Worm (Caenorhabditis elegans) whole organism, young adult: ENCODE data around the gene vap-2.

Source experiments
- B0035.1 ChIP-seq: sonication (generic microtip); optimal IDR thresholded peaks from 2 replicates; lab custom pipeline; 2016; ENCODE audit warnings: missing genetic modification characterization, mild to moderate bottlenecking, missing compliant biosample characterization, missing genotype, missing genetic modification reagents
- D2030.7 ChIP-seq: fragments of 200-800 bp; sonication (Bioruptor generic); IDR thresholded peaks from 2 replicates; pipeline ENCODE4 v1.3.6; 2022; ENCODE audit warnings: missing genetic modification reagents, missing genetic modification characterization, missing compliant biosample characterization
- F22D6.2 ChIP-seq: sonication (generic microtip); optimal IDR thresholded peaks from 2 replicates; lab custom pipeline; 2016; ENCODE audit warnings: mild to moderate bottlenecking, missing genetic modification characterization, missing compliant biosample characterization
- F39B2.1 ChIP-seq: fragments of 200-800 bp; sonication (Bioruptor generic); IDR thresholded peaks from 2 replicates; pipeline ENCODE4 v1.3.6; 2022; ENCODE audit warnings: missing genetic modification reagents, missing genetic modification characterization, missing compliant biosample characterization
- F49E8.2 ChIP-seq: sonication (generic microtip); optimal IDR thresholded peaks from 3 replicates; lab custom pipeline; 2017; ENCODE audit warnings: missing genetic modification characterization, mild to moderate bottlenecking, missing compliant biosample characterization, antibody characterized with exemption, moderate library complexity; ENCODE audit not compliant: insufficient read depth
- F52B5.7 ChIP-seq: sonication (generic microtip); optimal IDR thresholded peaks from 2 replicates; lab custom pipeline; 2016; ENCODE audit warnings: mild to moderate bottlenecking, missing genetic modification characterization, missing compliant biosample characterization
- Y95B8A.8 ChIP-seq: fragments of 200-800 bp; sonication (Bioruptor generic); IDR thresholded peaks from 2 replicates; pipeline ENCODE4 v1.3.6; 2022; ENCODE audit warnings: missing genetic modification reagents, missing genetic modification characterization, missing compliant biosample characterization
- akir-1 ChIP-seq: fragments of 200-800 bp; sonication (Bioruptor generic); optimal IDR thresholded peaks from 2 replicates; lab custom pipeline; 2018; ENCODE audit warnings: mild to moderate bottlenecking, missing genetic modification characterization, moderate library complexity, missing compliant biosample characterization
- atf-7 ChIP-seq: sonication (generic microtip); optimal IDR thresholded peaks from 2 replicates; lab custom pipeline; 2017; ENCODE audit warnings: mild to moderate bottlenecking, missing genetic modification characterization, missing compliant biosample characterization
- attf-3 ChIP-seq: fragments of 200-800 bp; sonication (Bioruptor generic); conservative IDR thresholded peaks from 2 replicates; pipeline ENCODE4 v1.3.6; 2022; ENCODE audit warnings: missing genetic modification reagents, missing genetic modification characterization, missing compliant biosample characterization
- attf-5 ChIP-seq: fragments of 200-800 bp; sonication (Bioruptor generic); optimal IDR thresholded peaks from 2 replicates; lab custom pipeline; 2018; ENCODE audit warnings: mild to moderate bottlenecking, missing genetic modification characterization, missing compliant biosample characterization
- bed-2 ChIP-seq: fragments of 200-800 bp; sonication (Bioruptor generic); IDR thresholded peaks from 2 replicates; pipeline ENCODE4 v1.3.6; 2022; ENCODE audit warnings: missing genetic modification reagents, missing genetic modification characterization, missing compliant biosample characterization
- cebp-2 ChIP-seq: fragments of 200-800 bp; sonication (Bioruptor generic); IDR thresholded peaks from 2 replicates; pipeline ENCODE4 v1.3.6; 2022; ENCODE audit warnings: missing genetic modification characterization, missing compliant biosample characterization
- ceh-40 ChIP-seq: fragments of 200-800 bp; sonication (Bioruptor generic); IDR thresholded peaks from 2 replicates; pipeline ENCODE4 v1.3.6; 2022; ENCODE audit warnings: missing genetic modification characterization, missing compliant biosample characterization
- ceh-58 ChIP-seq: fragments of 200-800 bp; sonication (Bioruptor generic); IDR thresholded peaks from 2 replicates; pipeline ENCODE4 v1.3.6; 2022; ENCODE audit warnings: missing genetic modification characterization, missing compliant biosample characterization
- die-1 ChIP-seq: sonication (generic microtip); optimal IDR thresholded peaks from 2 replicates; lab custom pipeline; 2016; ENCODE audit warnings: missing genotype, mild to moderate bottlenecking, missing genetic modification characterization, missing compliant biosample characterization
- dpff-1 ChIP-seq: sonication (generic microtip); optimal IDR thresholded peaks from 2 replicates; lab custom pipeline; 2017; ENCODE audit warnings: mild to moderate bottlenecking, missing genetic modification characterization, missing compliant biosample characterization
- dpl-1 ChIP-seq: fragments of 150-350 bp; optimal IDR thresholded peaks from 2 replicates; lab custom pipeline; 2014; ENCODE audit warnings: missing biosample characterization, missing genetic modification reagents, missing genetic modification characterization
- efl-1 ChIP-seq: fragments of 150-350 bp; optimal IDR thresholded peaks from 2 replicates; lab custom pipeline; 2014; ENCODE audit warnings: missing biosample characterization, missing genetic modification reagents, missing genetic modification characterization
- ekl-4 ChIP-seq: fragments of 200-800 bp; sonication (Bioruptor generic); IDR thresholded peaks from 2 replicates; pipeline ENCODE4 v1.3.6; 2022; ENCODE audit warnings: missing genetic modification reagents, missing genetic modification characterization, missing compliant biosample characterization
- ets-4 ChIP-seq: fragments of 200-800 bp; sonication (Bioruptor generic); optimal IDR thresholded peaks from 2 replicates; lab custom pipeline; 2018; ENCODE audit warnings: mild to moderate bottlenecking, missing genetic modification characterization, missing compliant biosample characterization
- hlh-12 ChIP-seq: sonication (generic microtip); optimal IDR thresholded peaks from 2 replicates; lab custom pipeline; 2016; ENCODE audit warnings: missing genetic modification characterization, missing compliant biosample characterization
- hlh-26 ChIP-seq: fragments of 200-800 bp; sonication (Bioruptor generic); conservative IDR thresholded peaks from 2 replicates; pipeline ENCODE4 v1.3.6; 2022; ENCODE audit warnings: missing genetic modification reagents, missing genetic modification characterization, missing compliant biosample characterization
- hmg-1.2 ChIP-seq: fragments of 200-800 bp; sonication (Bioruptor generic); IDR thresholded peaks from 2 replicates; pipeline ENCODE4 v1.3.6; 2022; ENCODE audit warnings: missing genetic modification reagents, missing genetic modification characterization, missing compliant biosample characterization
- hmg-20 ChIP-seq: fragments of 200-800 bp; sonication (Bioruptor generic); IDR thresholded peaks from 2 replicates; pipeline ENCODE4 v1.3.6; 2022; ENCODE audit warnings: missing genetic modification reagents, missing genetic modification characterization, missing compliant biosample characterization
- lag-1 ChIP-seq: fragments of 200-800 bp; sonication (Bioruptor generic); IDR thresholded peaks from 2 replicates; pipeline ENCODE4 v1.3.6; 2022; ENCODE audit warnings: missing genetic modification reagents, missing genetic modification characterization, missing compliant biosample characterization
- let-526 ChIP-seq: fragments of 200-800 bp; sonication (Bioruptor generic); IDR thresholded peaks from 2 replicates; pipeline ENCODE4 v1.3.6; 2022; ENCODE audit warnings: missing genetic modification reagents, missing genetic modification characterization, missing compliant biosample characterization
- lin-40 ChIP-seq: sonication (generic microtip); optimal IDR thresholded peaks from 2 replicates; lab custom pipeline; 2016; ENCODE audit warnings: missing genetic modification characterization, mild to moderate bottlenecking, missing compliant biosample characterization, missing genotype, missing genetic modification reagents
- lir-1 ChIP-seq: fragments of 200-800 bp; sonication (Bioruptor generic); conservative IDR thresholded peaks from 2 replicates; pipeline ENCODE4 v1.3.6; 2022; ENCODE audit warnings: missing genetic modification reagents, missing genetic modification characterization, missing compliant biosample characterization
- lsl-1 ChIP-seq: fragments of 200-800 bp; sonication (Bioruptor generic); optimal IDR thresholded peaks from 2 replicates; lab custom pipeline; 2018; ENCODE audit warnings: mild to moderate bottlenecking, missing genetic modification characterization, moderate library complexity, missing compliant biosample characterization
- mes-4 ChIP-seq: sonication (generic microtip); optimal IDR thresholded peaks from 2 replicates; lab custom pipeline; 2016; ENCODE audit warnings: missing genotype, missing genetic modification characterization, missing compliant biosample characterization
- nfya-2 ChIP-seq: fragments of 200-800 bp; sonication (Bioruptor generic); IDR thresholded peaks from 2 replicates; pipeline ENCODE4 v1.3.6; 2022; ENCODE audit warnings: missing genetic modification reagents, missing genetic modification characterization, missing compliant biosample characterization
- nhr-120 ChIP-seq: fragments of 200-800 bp; sonication (Bioruptor generic); IDR thresholded peaks from 2 replicates; pipeline ENCODE4 v1.3.6; 2022; ENCODE audit warnings: missing genetic modification characterization, missing compliant biosample characterization
- nhr-27 ChIP-seq: fragments of 200-800 bp; sonication (Bioruptor generic); optimal IDR thresholded peaks from 2 replicates; lab custom pipeline; 2018; ENCODE audit warnings: mild to moderate bottlenecking, missing genetic modification characterization, moderate library complexity, missing compliant biosample characterization
- nhr-90 ChIP-seq: sonication (generic microtip); optimal IDR thresholded peaks from 2 replicates; lab custom pipeline; 2016; ENCODE audit warnings: missing genotype, mild to moderate bottlenecking, missing genetic modification characterization, missing compliant biosample characterization
- pbrm-1 ChIP-seq: fragments of 200-800 bp; sonication (Bioruptor generic); IDR thresholded peaks from 2 replicates; pipeline ENCODE4 v1.3.6; 2022; ENCODE audit warnings: missing genetic modification reagents, missing genetic modification characterization, missing compliant biosample characterization
- pha-4 ChIP-seq: fragments of 150-350 bp; sonication (generic microtip); optimal IDR thresholded peaks from 2 replicates; lab custom pipeline; 2014; ENCODE audit warnings: missing biosample characterization, missing genetic modification reagents, missing genetic modification characterization
- rcor-1 ChIP-seq: fragments of 200-800 bp; sonication (Bioruptor generic); IDR thresholded peaks from 2 replicates; pipeline ENCODE4 v1.3.6; 2022; ENCODE audit warnings: missing genetic modification reagents, missing genetic modification characterization, missing compliant biosample characterization
- rec-8 ChIP-seq, 2 experiments: sonication (generic microtip); optimal IDR thresholded peaks; 2 replicates each; lab custom pipeline; 2016; ENCODE audit warnings: mild to moderate bottlenecking in 2 of 2, missing genetic modification characterization in 2 of 2, missing genetic modification reagents in 2 of 2, missing genotype in 2 of 2, missing biosample characterization in 1 of 2, missing compliant biosample characterization in 1 of 2, moderate library complexity in 1 of 2
- sea-2 ChIP-seq: fragments of 200-800 bp; sonication (Bioruptor generic); IDR thresholded peaks from 2 replicates; pipeline ENCODE4 v1.3.6; 2022; ENCODE audit warnings: missing genetic modification characterization, missing compliant biosample characterization
- snpc-4 ChIP-seq, 5 experiments: fragments of 150-350 bp in 1 of 5; sonication (generic microtip) in 4 of 5; optimal IDR thresholded peaks; 2 replicates each; lab custom pipeline; 2014 to 2018; ENCODE audit warnings: missing genetic modification characterization in 5 of 5, missing biosample characterization in 3 of 5, antibody characterized with exemption in 2 of 5, mild to moderate bottlenecking in 2 of 5, missing compliant biosample characterization in 2 of 5, missing genotype in 2 of 5, moderate library complexity in 2 of 5, missing genetic modification reagents in 1 of 5
- somi-1 ChIP-seq: fragments of 200-800 bp; sonication (Bioruptor generic); optimal IDR thresholded peaks from 2 replicates; lab custom pipeline; 2018; ENCODE audit warnings: mild to moderate bottlenecking, missing genetic modification characterization, missing compliant biosample characterization
- sptf-2 ChIP-seq: fragments of 200-800 bp; sonication (Bioruptor generic); optimal IDR thresholded peaks from 2 replicates; lab custom pipeline; 2018; ENCODE audit warnings: mild to moderate bottlenecking, missing genetic modification characterization, missing compliant biosample characterization
- tbx-9 ChIP-seq: sonication (generic microtip); optimal IDR thresholded peaks from 2 replicates; lab custom pipeline; 2016; ENCODE audit warnings: borderline replicate concordance, missing genetic modification characterization, inconsistent platforms, missing compliant biosample characterization
- unc-130 ChIP-seq: sonication (generic microtip); optimal IDR thresholded peaks from 2 replicates; lab custom pipeline; 2016; ENCODE audit warnings: missing genetic modification reagents, missing genetic modification characterization, missing compliant biosample characterization
- unc-62 ChIP-seq: fragments of 150-350 bp; optimal IDR thresholded peaks from 2 replicates; lab custom pipeline; 2014; ENCODE audit warnings: missing biosample characterization, missing genetic modification reagents, missing genetic modification characterization
- xnd-1 ChIP-seq: sonication (generic microtip); optimal IDR thresholded peaks from 2 replicates; lab custom pipeline; 2016; ENCODE audit warnings: missing genotype, missing genetic modification reagents, missing genetic modification characterization, missing compliant biosample characterization
- ztf-22 ChIP-seq: fragments of 200-800 bp; sonication (Bioruptor generic); optimal IDR thresholded peaks from 2 replicates; lab custom pipeline; 2018; ENCODE audit warnings: mild to moderate bottlenecking, missing genetic modification characterization, moderate library complexity, missing compliant biosample characterization
- ztf-6 ChIP-seq: fragments of 200-800 bp; sonication (Bioruptor generic); IDR thresholded peaks from 2 replicates; pipeline ENCODE4 v1.3.6; 2022; ENCODE audit warnings: missing genetic modification reagents, missing genetic modification characterization, missing compliant biosample characterization

The vap-2 gene

ce11 chrX:10772165-10772584 lies 20.2 kb downstream of the vap-2 start (continued):
- TF ChIP-seq dpl-1 (no peak), pbrm-1 (GFP tag; lab: Robert Waterston, UW) (no peak), somi-1 (GFP tag; lab: Kevin White, UChicago) (peak; percentile 82), ceh-58 (GFP tag; lab: Robert Waterston, UW) (no peak), snpc-4 (GFP tag; optimal IDR thresholded peaks at IDR 0.05; lab: Kevin White, UChicago) (no peak), snpc-4 (tag; optimal IDR thresholded peaks at IDR 0.05; lab: Kevin White, UChicago) (peak in 1 of 4 experiments; percentile 3), pha-4 (tag; lab: Kevin White, UChicago) (no peak), F22D6.2 (no peak), ekl-4 (peak; percentile 57; the same call in 1 of the 2 replicates), attf-5 (peak; percentile 62), ztf-6 (GFP tag; lab: Robert Waterston, UW) (no peak), D2030.7 (GFP tag; lab: Robert Waterston, UW) (no peak), Y95B8A.8 (GFP tag; lab: Robert Waterston, UW) (no peak), nfya-2 (no peak), unc-62 (GFP tag; lab: Kevin White, UChicago) (peak; percentile 81), lag-1 (GFP tag; lab: Robert Waterston, UW) (no peak), unc-130 (GFP tag; lab: Kevin White, UChicago) (no peak), lin-40 (tag; lab: Kevin White, UChicago) (peak; percentile 48), xnd-1 (tag; lab: Kevin White, UChicago) (no peak), F39B2.1 (GFP tag; lab: Robert Waterston, UW) (no peak), rcor-1 (peak; percentile 29; the same call in 1 of the 2 replicates), let-526 (GFP tag; lab: Robert Waterston, UW) (0 out of 2 replicates have a peak, but pooled peaks have one; percentile 47), hlh-12 (no peak), F49E8.2 (tag; lab: Kevin White, UChicago) (no peak), akir-1 (GFP tag; lab: Kevin White, UChicago) (no peak), efl-1 (GFP tag; lab: Kevin White, UChicago) (no peak), ceh-40 (GFP tag; lab: Robert Waterston, UW) (no peak), F52B5.7 (tag; lab: Kevin White, UChicago) (no peak), atf-7 (tag; lab: Kevin White, UChicago) (peak; percentile 79), nhr-27 (no peak), cebp-2 (GFP tag; lab: Robert Waterston, UW) (no peak), tbx-9 (tag; lab: Kevin White, UChicago) (no peak), lir-1 (GFP tag; lab: Robert Waterston, UW) (0 out of 2 replicates have a peak, but pooled peaks have one; percentile 34), ztf-22 (GFP tag; lab: Kevin White, UChicago) (no peak), nhr-90 (tag; lab: Kevin White, UChicago) (no peak), B0035.1 (tag; lab: Kevin White, UChicago) (no peak), hmg-20 (no peak), hmg-1.2 (GFP tag; lab: Robert Waterston, UW) (peak; percentile 30; the same call in 1 of the 2 replicates), rec-8 (tag; optimal IDR thresholded peaks at IDR 0.05; lab: Kevin White, UChicago) (no peak), nhr-120 (GFP tag; lab: Robert Waterston, UW) (no peak), hlh-26 (GFP tag; lab: Robert Waterston, UW) (no peak), bed-2 (GFP tag; lab: Robert Waterston, UW) (no peak), dpff-1 (tag; lab: Kevin White, UChicago) (no peak), attf-3 (GFP tag; lab: Robert Waterston, UW) (0 out of 2 replicates have a peak, but pooled peaks have one; percentile 10), sea-2 (GFP tag; lab: Robert Waterston, UW) (no peak), sptf-2 (GFP tag; lab: Kevin White, UChicago) (peak; percentile 35), die-1 (tag; lab: Kevin White, UChicago) (no peak), mes-4 (tag; lab: Kevin White, UChicago) (no peak), lsl-1 (GFP tag; lab: Kevin White, UChicago) (no peak), ets-4 (GFP tag; lab: Kevin White, UChicago) (peak; percentile 88)
